Fruit fly (Drosophila melanogaster): ENCODE data around the gene CG7565.

The CG7565 gene

DNA sequence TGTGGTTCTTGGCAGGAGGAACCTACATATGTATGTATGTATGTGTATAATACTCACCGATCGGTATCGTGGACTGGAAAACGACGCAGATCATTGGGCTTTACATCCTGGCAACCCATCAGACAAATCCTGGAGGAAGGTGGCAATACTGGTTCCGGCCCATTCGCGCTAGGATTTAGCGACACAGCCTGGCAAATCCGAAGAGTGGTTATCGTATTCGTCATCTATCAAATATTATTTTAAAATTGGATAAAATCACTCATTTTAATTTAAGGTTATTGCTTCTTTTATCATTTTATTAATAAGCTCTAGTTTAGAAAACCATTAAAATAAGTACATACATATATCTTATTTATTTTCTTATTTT, 33.8 kb downstream of the CG7565 start:
- no peak for TF ChIP-seq EcR (GFP tag; optimal IDR thresholded peaks at IDR 0.05)
- no peak for TF ChIP-seq pan (optimal IDR thresholded peaks at IDR 0.05)
- TF ChIP-seq CG8478 (optimal IDR thresholded peaks at IDR 0.05), result no peak
- no peak for TF ChIP-seq Dll (optimal IDR thresholded peaks at IDR 0.05)
- TF ChIP-seq usp (GFP tag; optimal IDR thresholded peaks at IDR 0.05), result no peak
- no peak for TF ChIP-seq psq (optimal IDR thresholded peaks at IDR 0.05)

DNA sequence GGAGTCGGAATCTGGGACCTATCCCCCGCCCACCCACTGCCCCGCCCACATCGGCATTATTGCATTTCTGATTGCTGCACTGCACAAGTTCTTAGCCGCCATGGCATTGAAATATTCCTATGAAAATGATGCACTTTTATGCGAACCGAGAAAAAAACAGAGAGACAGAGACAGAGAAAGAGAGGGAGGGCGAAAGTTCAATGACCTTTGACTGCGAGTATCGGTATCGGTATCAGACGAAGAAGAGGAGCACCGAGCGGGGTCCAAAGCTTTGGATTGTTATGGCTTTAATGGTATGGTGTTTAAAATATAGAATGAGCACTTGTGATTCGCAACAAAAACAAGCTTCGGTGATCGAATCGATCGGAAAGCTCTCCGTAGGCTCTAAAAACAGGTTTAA, 34.2 kb downstream of the CG7565 start:
- TF ChIP-seq EcR (GFP tag; optimal IDR thresholded peaks at IDR 0.05) (peak; percentile 86 to 96), usp (GFP tag; optimal IDR thresholded peaks at IDR 0.05) (no peak)

DNA sequence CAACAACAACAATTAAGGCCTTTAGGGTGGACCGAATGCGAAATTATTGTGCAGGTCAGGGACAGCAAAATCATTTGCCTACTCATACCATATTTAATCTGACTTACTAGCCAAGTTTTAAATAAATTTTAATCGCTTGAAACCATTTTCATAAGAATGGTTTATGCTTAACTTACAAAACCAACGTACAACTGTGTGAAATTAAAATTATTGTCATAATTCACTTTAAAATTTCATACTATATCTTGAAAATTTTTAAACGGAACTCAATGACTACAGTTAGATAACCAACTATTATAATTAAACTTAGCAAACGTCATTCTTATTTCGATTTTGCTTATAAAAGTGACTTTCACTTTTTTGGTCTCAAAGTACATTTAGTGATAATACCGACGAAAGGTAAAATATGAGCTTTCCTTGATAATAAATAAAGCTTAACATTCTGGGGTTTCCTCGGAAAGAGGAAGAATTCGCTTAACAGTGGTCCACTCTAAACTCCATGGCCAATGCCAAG, 34.8 kb downstream of the CG7565 start:
- no peak for TF ChIP-seq psq (optimal IDR thresholded peaks at IDR 0.05)

DNA sequence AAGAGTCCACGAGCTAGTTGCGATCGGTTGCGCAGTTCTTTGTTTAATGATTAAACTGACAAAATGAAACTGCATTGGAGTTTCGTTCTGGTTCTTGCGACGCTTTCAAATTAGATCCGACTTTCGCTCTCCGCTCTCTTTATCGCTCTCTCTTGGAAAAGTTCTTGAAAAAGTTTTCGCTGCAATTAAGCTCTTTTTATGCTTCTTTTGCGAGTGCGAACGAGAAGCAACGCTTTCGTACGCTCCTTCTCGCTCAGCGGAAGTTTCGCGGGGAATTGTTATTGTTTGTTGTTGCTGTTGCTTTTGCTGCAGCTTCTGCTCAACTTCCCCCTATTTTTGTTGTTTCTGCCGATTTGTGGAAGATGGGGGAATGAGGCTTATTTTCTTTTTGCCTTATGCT, 35.3 kb downstream of the CG7565 start:
- no peak for TF ChIP-seq Dll (optimal IDR thresholded peaks at IDR 0.05)
- peak in 1 of 2 experiments; percentile 45 for TF ChIP-seq EcR (GFP tag; optimal IDR thresholded peaks at IDR 0.05)
- no peak for TF ChIP-seq psq (optimal IDR thresholded peaks at IDR 0.05)

DNA sequence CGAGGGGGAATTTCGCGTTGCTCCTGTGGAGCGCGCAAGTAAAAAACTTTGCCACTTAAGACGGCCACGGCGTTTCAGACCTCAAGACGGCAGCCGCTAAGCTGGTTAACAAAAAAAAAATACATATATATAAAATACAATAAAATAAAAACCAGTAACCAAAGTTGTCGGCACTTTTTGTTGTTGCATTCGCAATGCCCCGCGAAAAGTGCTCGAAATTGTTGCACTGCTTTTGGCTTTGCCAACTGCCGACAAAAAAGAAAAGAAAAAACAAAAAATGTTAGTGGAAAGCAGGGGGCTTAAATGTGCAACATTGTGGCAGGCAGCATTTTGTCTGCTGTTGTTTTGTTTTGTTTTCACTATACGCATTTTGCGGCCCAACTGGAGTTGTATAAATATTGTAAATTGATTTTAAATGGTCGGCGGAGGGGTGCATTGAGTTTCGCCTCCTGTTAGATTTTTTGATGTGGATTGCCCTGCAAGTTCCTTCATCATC, 46.7 kb downstream of the CG7565 start:
- TF ChIP-seq EcR (GFP tag; optimal IDR thresholded peaks at IDR 0.05) (no peak), psq (optimal IDR thresholded peaks at IDR 0.05) (no peak), CG8478 (optimal IDR thresholded peaks at IDR 0.05) (no peak), Dll (optimal IDR thresholded peaks at IDR 0.05) (no peak), usp (GFP tag; optimal IDR thresholded peaks at IDR 0.05) (no peak), pan (optimal IDR thresholded peaks at IDR 0.05) (no peak)

DNA sequence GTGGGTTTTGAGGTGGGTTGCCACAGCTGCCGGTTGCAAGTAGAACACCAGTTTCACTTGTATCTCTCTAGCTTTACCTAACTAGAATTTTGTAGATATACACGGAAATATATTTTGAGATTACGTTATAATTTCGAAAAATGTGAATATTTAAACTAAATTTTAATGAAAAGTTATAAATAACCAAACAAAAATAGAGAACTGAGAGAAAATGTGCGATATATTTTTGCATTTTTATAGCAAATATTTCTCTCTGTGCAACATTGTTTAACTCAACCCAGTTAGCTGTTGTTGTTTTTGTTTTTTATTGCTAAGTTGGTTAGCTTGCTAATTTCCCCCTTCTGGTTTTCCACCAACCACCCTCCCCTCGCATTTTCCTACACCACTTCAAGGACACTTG, 48.0 kb downstream of the CG7565 start:
- no peak for TF ChIP-seq pan (optimal IDR thresholded peaks at IDR 0.05)

DNA sequence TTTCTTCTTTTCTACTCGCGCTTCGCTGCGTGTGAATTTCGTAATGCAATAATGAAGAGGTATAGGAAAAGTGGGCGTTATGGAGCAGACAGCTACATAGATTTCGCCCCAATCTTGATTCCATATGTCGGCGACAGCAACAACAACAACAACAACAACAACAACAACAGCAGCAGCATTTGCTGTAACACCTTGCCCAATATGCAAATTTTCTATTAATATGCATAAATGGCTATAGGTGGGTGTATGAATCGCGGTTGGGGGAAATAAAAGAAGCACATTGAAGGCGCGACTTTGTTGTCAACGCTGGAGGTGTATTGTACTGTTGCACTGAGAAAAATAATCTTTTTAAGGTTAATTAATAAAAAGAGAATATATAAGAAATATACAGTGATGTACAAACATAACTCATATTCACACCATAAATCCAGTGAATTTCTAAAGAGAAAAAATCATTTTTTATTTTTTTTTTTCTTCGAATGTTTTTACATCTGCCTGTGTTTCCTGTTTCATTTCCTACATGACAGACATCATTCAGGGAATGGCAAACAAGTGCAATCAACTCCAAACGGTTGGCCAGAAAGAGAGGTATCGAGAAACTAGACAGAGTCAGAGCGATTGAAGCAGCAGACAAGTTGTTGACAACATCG, 50.0 kb downstream of the CG7565 start:
- TF ChIP-seq Dll (optimal IDR thresholded peaks at IDR 0.05) (no peak), usp (GFP tag; optimal IDR thresholded peaks at IDR 0.05) (no peak), CG8478 (optimal IDR thresholded peaks at IDR 0.05) (no peak), EcR (GFP tag; optimal IDR thresholded peaks at IDR 0.05) (no peak), psq (optimal IDR thresholded peaks at IDR 0.05) (no peak)

DNA sequence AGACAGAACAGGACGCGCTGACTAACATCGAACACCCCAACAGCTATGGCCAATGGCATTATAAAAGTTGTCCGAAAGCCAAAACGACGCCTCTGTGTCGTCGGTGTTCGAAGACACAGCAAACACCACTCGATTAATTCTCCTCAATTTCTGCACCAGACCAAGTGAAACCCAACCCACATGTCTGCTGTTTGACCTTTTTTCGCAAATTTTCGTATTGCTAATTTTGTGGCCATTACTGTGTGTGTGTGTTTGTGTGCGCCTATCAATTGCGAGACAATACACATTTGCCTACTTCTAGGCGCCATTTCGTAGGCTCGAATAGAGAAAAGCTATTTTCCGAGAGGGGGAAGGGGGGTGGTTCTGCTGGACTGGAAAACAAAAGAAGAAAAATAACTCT, 52.5 kb downstream of the CG7565 start:
- TF ChIP-seq pan (optimal IDR thresholded peaks at IDR 0.05) (no peak), CG8478 (optimal IDR thresholded peaks at IDR 0.05) (no peak), Dll (optimal IDR thresholded peaks at IDR 0.05) (no peak), EcR (GFP tag; optimal IDR thresholded peaks at IDR 0.05) (no peak), usp (GFP tag; optimal IDR thresholded peaks at IDR 0.05) (no peak), psq (optimal IDR thresholded peaks at IDR 0.05) (no peak)

DNA sequence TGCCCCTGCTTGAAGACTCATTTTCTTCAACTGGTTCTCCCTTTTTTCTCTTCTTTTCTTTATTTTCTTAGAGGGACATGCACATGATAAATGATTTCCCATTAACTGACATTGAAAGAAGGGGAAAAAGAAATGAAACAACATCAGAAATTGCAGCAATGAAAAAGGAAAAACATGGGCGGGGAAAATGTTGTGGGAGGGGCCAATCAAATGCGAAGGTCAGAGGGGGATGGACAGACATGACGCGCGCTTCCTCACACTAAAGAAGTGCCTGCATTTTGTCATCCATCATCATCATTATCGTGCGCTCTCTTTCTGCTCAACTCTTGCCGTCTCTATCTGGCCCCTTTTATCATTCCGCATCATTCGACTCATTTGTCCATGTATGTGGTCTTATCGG, 53.9 kb downstream of the CG7565 start:
- TF ChIP-seq pan (optimal IDR thresholded peaks at IDR 0.05) (no peak), EcR (GFP tag; optimal IDR thresholded peaks at IDR 0.05) (no peak), Dll (optimal IDR thresholded peaks at IDR 0.05) (no peak), CG8478 (optimal IDR thresholded peaks at IDR 0.05) (no peak), psq (optimal IDR thresholded peaks at IDR 0.05) (no peak), usp (GFP tag; optimal IDR thresholded peaks at IDR 0.05) (no peak)

All from whole organism.